Worm (Caenorhabditis elegans) whole organism, L2 larva: ENCODE results near the gene R09H10.6.

Source experiments
- aly-2 ChIP-seq: fragments of 150-350 bp; optimal IDR thresholded peaks from 2 replicates; lab custom pipeline; 2014; ENCODE audit warnings: missing biosample characterization, missing genetic modification characterization
- elt-3 ChIP-seq: sonication (generic microtip); optimal IDR thresholded peaks from 2 replicates; lab custom pipeline; 2017; ENCODE audit warnings: missing biosample characterization, missing genetic modification characterization
- mdl-1 ChIP-seq, 2 experiments: fragments of 150-350 bp in 1 of 2; sonication (generic microtip) in 1 of 2; optimal IDR thresholded peaks; 2 replicates each; lab custom pipeline; 2017; ENCODE audit warnings: missing biosample characterization in 2 of 2, missing genetic modification characterization in 2 of 2
- nhr-10 ChIP-seq: sonication (generic microtip); optimal IDR thresholded peaks from 2 replicates; lab custom pipeline; 2017; ENCODE audit warnings: missing biosample characterization, missing genetic modification characterization
- nhr-237 ChIP-seq: fragments of 150-350 bp; optimal IDR thresholded peaks from 2 replicates; lab custom pipeline; 2014; ENCODE audit warnings: missing biosample characterization, missing genetic modification characterization
- nhr-77 ChIP-seq: fragments of 150-350 bp; optimal IDR thresholded peaks from 2 replicates; lab custom pipeline; 2014; ENCODE audit warnings: missing biosample characterization, missing genetic modification characterization
- unc-39 ChIP-seq: fragments of 150-350 bp; optimal IDR thresholded peaks from 2 replicates; lab custom pipeline; 2014; ENCODE audit warnings: missing biosample characterization, missing genetic modification characterization
- zag-1 ChIP-seq: fragments of 150-350 bp; optimal IDR thresholded peaks from 2 replicates; lab custom pipeline; 2014; ENCODE audit warnings: missing biosample characterization, missing genetic modification characterization
- ztf-11 ChIP-seq: sonication (generic microtip); optimal IDR thresholded peaks from 2 replicates; lab custom pipeline; 2017; ENCODE audit warnings: missing biosample characterization, missing genetic modification characterization

ce11 chrIV:10567822-10568221, 40.6 kb upstream of the R09H10.6 start:
- TF ChIP-seq unc-39 (no peak), zag-1 (tag; lab: Kevin White, UChicago) (no peak), nhr-237 (tag; lab: Kevin White, UChicago) (no peak), nhr-10 (tag; lab: Kevin White, UChicago) (no peak), aly-2 (tag; lab: Kevin White, UChicago) (no peak), ztf-11 (tag; lab: Kevin White, UChicago) (no peak), elt-3 (tag; lab: Kevin White, UChicago) (no peak), mdl-1 (tag; optimal IDR thresholded peaks at IDR 0.05; lab: Kevin White, UChicago) (no peak), nhr-77 (tag; lab: Kevin White, UChicago) (no peak)
